Worm (Caenorhabditis elegans) whole organism, mixed stage, embryonic: ENCODE results near the gene vps-52.

Experiments used
- ceh-43 ChIP-seq: fragments of 200-800 bp; sonication (Bioruptor generic); optimal IDR thresholded peaks from 2 replicates; lab custom pipeline; 2018; ENCODE audit warnings: mild to moderate bottlenecking, missing genetic modification characterization, moderate library complexity, missing compliant biosample characterization
- ces-1 ChIP-seq: fragments of 150-350 bp; optimal IDR thresholded peaks from 2 replicates; lab custom pipeline; 2014; ENCODE audit warnings: missing biosample characterization, missing genetic modification reagents, missing genetic modification characterization
- elt-1 ChIP-seq: sonication (generic microtip); optimal IDR thresholded peaks from 2 replicates; lab custom pipeline; 2017; ENCODE audit warnings: missing genetic modification characterization, mild to moderate bottlenecking, missing compliant biosample characterization, antibody characterized with exemption, moderate library complexity, borderline replicate concordance; ENCODE audit not compliant: insufficient read depth
- elt-3 ChIP-seq: fragments of 150-350 bp; optimal IDR thresholded peaks from 2 replicates; lab custom pipeline; 2014; ENCODE audit warnings: missing biosample characterization, missing genetic modification characterization
- flh-1 ChIP-seq: fragments of 200-800 bp; sonication (Bioruptor generic); optimal IDR thresholded peaks from 2 replicates; lab custom pipeline; 2018; ENCODE audit warnings: mild to moderate bottlenecking, missing genetic modification characterization, moderate library complexity, missing compliant biosample characterization
- nhr-12 ChIP-seq: fragments of 150-350 bp; optimal IDR thresholded peaks from 2 replicates; lab custom pipeline; 2014; ENCODE audit warnings: missing biosample characterization, missing genetic modification characterization
- nhr-2 ChIP-seq: fragments of 150-350 bp; optimal IDR thresholded peaks from 2 replicates; lab custom pipeline; 2014; ENCODE audit warnings: missing biosample characterization, missing genetic modification characterization
- nhr-237 ChIP-seq: fragments of 150-350 bp; optimal IDR thresholded peaks from 2 replicates; lab custom pipeline; 2014; ENCODE audit warnings: missing biosample characterization, missing genetic modification characterization
- nhr-76 ChIP-seq: sonication (generic microtip); optimal IDR thresholded peaks from 2 replicates; lab custom pipeline; 2017; ENCODE audit warnings: missing biosample characterization, missing genetic modification characterization
- sptf-1 ChIP-seq: sonication (generic microtip); optimal IDR thresholded peaks from 2 replicates; lab custom pipeline; 2017; ENCODE audit warnings: mild to moderate bottlenecking, missing genetic modification characterization, moderate library complexity, missing compliant biosample characterization

DNA sequence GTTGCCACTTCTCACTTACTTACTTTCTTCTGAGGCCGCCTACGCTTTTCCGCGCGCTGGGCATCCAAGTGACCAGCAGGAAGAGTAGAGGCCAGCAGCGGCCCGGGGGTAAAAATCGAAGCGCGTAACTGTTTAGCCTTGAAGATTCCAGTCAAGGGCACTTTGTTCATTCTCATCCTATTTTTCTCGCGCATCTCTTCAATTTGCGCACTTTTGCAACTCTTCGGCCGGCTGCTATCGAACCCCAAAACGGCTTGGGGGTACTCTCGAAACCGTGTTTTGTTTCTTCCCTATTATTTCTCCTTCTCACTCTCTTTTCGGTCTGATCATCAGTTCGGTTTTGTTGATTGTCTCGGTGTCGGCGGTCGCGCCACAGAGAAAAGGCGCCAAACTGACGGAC, 21.5 kb downstream of the vps-52 start:
- TF ChIP-seq ces-1 (GFP tag; lab: Kevin White, UChicago) (no peak), elt-3 (tag; lab: Kevin White, UChicago) (no peak), flh-1 (GFP tag; lab: Kevin White, UChicago) (no peak), elt-1 (tag; lab: Kevin White, UChicago) (no peak), nhr-2 (no peak), nhr-76 (tag; lab: Kevin White, UChicago) (no peak), ceh-43 (no peak), nhr-12 (tag; lab: Kevin White, UChicago) (no peak), nhr-237 (tag; lab: Kevin White, UChicago) (no peak), sptf-1 (tag; lab: Kevin White, UChicago) (no peak)
